1 worm cellular context compared by ENCODE assay signal in genomic region chrV:7196498-7196966, ce11.
A peak's percentile ranks its signal among the peaks of the same experiment; 100 is the strongest.
TF ChIP-seq lines count a peak whose summit lies in the region.

F09G2.2 (plus strand) TSS chrV:7196916.

TF ChIP-seq in whole organism, L4 larva, 104 proteins besides CTCF, POLR2A, EP300 and RAD21 (continued from another document):
- TF ChIP-seq mes-2 (tag; optimal IDR thresholded peaks at IDR 0.05; lab: Kevin White, UChicago; ENCODE audit: poor library complexity, severe bottlenecking) (peak; percentile 91), zfp-2 (tag; optimal IDR thresholded peaks at IDR 0.05; lab: Kevin White, UChicago) (peak; percentile 98), pqm-1 (tag; optimal IDR thresholded peaks at IDR 0.05; lab: Kevin White, UChicago) (no peak), R02D3.7 (tag; optimal IDR thresholded peaks at IDR 0.05; lab: Kevin White, UChicago) (no peak), fkh-10 (GFP tag; optimal IDR thresholded peaks at IDR 0.05; lab: Kevin White, UChicago) (peak; percentile 70), dmd-8 (GFP tag; IDR thresholded peaks at IDR 0.05; lab: Robert Waterston, UW) (no peak), ZK546.5 (tag; optimal IDR thresholded peaks at IDR 0.05; lab: Kevin White, UChicago) (no peak), aly-2 (tag; optimal IDR thresholded peaks at IDR 0.05; lab: Kevin White, UChicago) (no peak), ZK337.2 (GFP tag; IDR thresholded peaks at IDR 0.05; lab: Robert Waterston, UW) (no peak), aha-1 (tag; lab: Kevin White, UChicago) (peak; percentile 99), mxl-2 (GFP tag; conservative IDR thresholded peaks at IDR 0.05; lab: Robert Waterston, UW) (0 out of 2 replicates have a peak, but pooled peaks have one; percentile 36), attf-4 (tag; optimal IDR thresholded peaks at IDR 0.05; lab: Kevin White, UChicago) (no peak), zag-1 (tag; optimal IDR thresholded peaks at IDR 0.05; lab: Kevin White, UChicago) (no peak), vab-7 (GFP tag; IDR thresholded peaks at IDR 0.05; lab: Robert Waterston, UW) (0 out of 2 replicates have a peak, but pooled peaks have one; percentile 14), Y75B8A.6 (GFP tag; IDR thresholded peaks at IDR 0.05; lab: Robert Waterston, UW) (no peak), lir-3 (tag; optimal IDR thresholded peaks at IDR 0.05; lab: Kevin White, UChicago) (no peak), ces-1 (GFP tag; optimal IDR thresholded peaks at IDR 0.05; lab: Kevin White, UChicago) (no peak), php-3 (GFP tag; IDR thresholded peaks at IDR 0.05; lab: Robert Waterston, UW) (peak; percentile 46; the same call in 1 of the 2 replicates), nhr-102 (tag; optimal IDR thresholded peaks at IDR 0.05; lab: Kevin White, UChicago) (peak; percentile 80), D1046.2 (GFP tag; IDR thresholded peaks at IDR 0.05; lab: Robert Waterston, UW) (0 out of 2 replicates have a peak, but pooled peaks have one; percentile 44), duxl-1 (tag; optimal IDR thresholded peaks at IDR 0.05; lab: Kevin White, UChicago; ENCODE audit: poor library complexity) (peak; percentile 77), nhr-6 (tag; optimal IDR thresholded peaks at IDR 0.05; lab: Kevin White, UChicago) (peak; percentile 83), mep-1 (tag; optimal IDR thresholded peaks at IDR 0.05; lab: Kevin White, UChicago) (peak; percentile 90), nhr-25 (tag; optimal IDR thresholded peaks at IDR 0.05; lab: Kevin White, UChicago; ENCODE audit: borderline replicate concordance, insufficient read depth) (peak; percentile 88), nhr-237 (tag; optimal IDR thresholded peaks at IDR 0.05; lab: Kevin White, UChicago) (no peak), zfp-3 (GFP tag; conservative IDR thresholded peaks at IDR 0.05; lab: Robert Waterston, UW) (peak; percentile 72), skn-1 (tag; optimal IDR thresholded peaks at IDR 0.05; lab: Kevin White, UChicago) (no peak), madf-5 (GFP tag; IDR thresholded peaks at IDR 0.05; lab: Robert Waterston, UW) (no peak), nhr-28 (tag; optimal IDR thresholded peaks at IDR 0.05; lab: Kevin White, UChicago) (peak; percentile 81), hlh-11 (tag; optimal IDR thresholded peaks at IDR 0.05; lab: Kevin White, UChicago) (peak; percentile 94), F37D6.2 (tag; optimal IDR thresholded peaks at IDR 0.05; lab: Kevin White, UChicago) (peak; percentile 31), sdz-12 (GFP tag; optimal IDR thresholded peaks at IDR 0.05; lab: Kevin White, UChicago) (no peak), rbr-2 (tag; optimal IDR thresholded peaks at IDR 0.05; lab: Kevin White, UChicago) (peak; percentile 90), zip-2 (tag; optimal IDR thresholded peaks at IDR 0.05; lab: Kevin White, UChicago) (peak; percentile 49), lin-13 (GFP tag; optimal IDR thresholded peaks at IDR 0.05; lab: Kevin White, UChicago) (peak; percentile 90), arid-1 (GFP tag; conservative IDR thresholded peaks at IDR 0.05; lab: Robert Waterston, UW) (peak; percentile 68), dmd-6 (GFP tag; IDR thresholded peaks at IDR 0.05; lab: Robert Waterston, UW) (peak; percentile 97), lin-29 (GFP tag; IDR thresholded peaks at IDR 0.05; lab: Robert Waterston, UW) (peak; percentile 80; the same call in 1 of the 2 replicates), daf-12 (tag; optimal IDR thresholded peaks at IDR 0.05; lab: Kevin White, UChicago) (no peak), Y48G9A.11 (GFP tag; IDR thresholded peaks at IDR 0.05; lab: Robert Waterston, UW) (peak; percentile 63), dve-1 (tag; optimal IDR thresholded peaks at IDR 0.05; lab: Kevin White, UChicago; ENCODE audit: insufficient read depth) (peak; percentile 97), ztf-11 (tag; optimal IDR thresholded peaks at IDR 0.05; lab: Kevin White, UChicago) (no peak), unc-130 (GFP tag; optimal IDR thresholded peaks at IDR 0.05; lab: Kevin White, UChicago) (peak; percentile 78), nhr-77 (tag; optimal IDR thresholded peaks at IDR 0.05; lab: Kevin White, UChicago) (peak; percentile 92), F44E2.7 (GFP tag; IDR thresholded peaks at IDR 0.05; lab: Robert Waterston, UW) (no peak), jun-1 (tag; optimal IDR thresholded peaks at IDR 0.05; lab: Kevin White, UChicago) (peak; percentile 76), T26A8.4 (GFP tag; IDR thresholded peaks at IDR 0.05; lab: Robert Waterston, UW) (peak; percentile 91), lim-7 (GFP tag; IDR thresholded peaks at IDR 0.05; lab: Robert Waterston, UW) (no peak)
